Worm (Caenorhabditis elegans) whole organism, early embryonic: ENCODE data around the gene sri-78.
"Not testable (repeated sequence)": the region's sequence is repeated elsewhere in the genome, so short reads cannot be mapped to it uniquely, and the experiment has no call there.

Source experiments
- B0310.2 ChIP-seq: sonication (generic microtip); optimal IDR thresholded peaks from 2 replicates; lab custom pipeline; 2016; ENCODE audit warnings: mild to moderate bottlenecking, missing genetic modification characterization, missing compliant biosample characterization
- F13C5.2 ChIP-seq: sonication (generic microtip); optimal IDR thresholded peaks from 2 replicates; lab custom pipeline; 2017; ENCODE audit warnings: mild to moderate bottlenecking, missing genetic modification characterization, inconsistent platforms, missing compliant biosample characterization
- aly-1 ChIP-seq: sonication (generic microtip); optimal IDR thresholded peaks from 2 replicates; lab custom pipeline; 2016; ENCODE audit warnings: missing genetic modification characterization, missing compliant biosample characterization
- ama-1 ChIP-seq: fragments of 150-350 bp; optimal IDR thresholded peaks from 2 replicates; lab custom pipeline; 2014
- ceh-13 ChIP-seq: fragments of 200-800 bp; sonication (Bioruptor generic); optimal IDR thresholded peaks from 2 replicates; lab custom pipeline; 2018; ENCODE audit warnings: mild to moderate bottlenecking, missing genetic modification characterization, missing compliant biosample characterization
- ceh-36 ChIP-seq: sonication (generic microtip); optimal IDR thresholded peaks from 2 replicates; lab custom pipeline; 2016; ENCODE audit warnings: missing genetic modification characterization, inconsistent platforms, missing compliant biosample characterization
- ets-7 ChIP-seq: sonication (generic microtip); optimal IDR thresholded peaks from 2 replicates; lab custom pipeline; 2016; ENCODE audit warnings: missing genotype, missing genetic modification characterization, missing compliant biosample characterization
- flt-1 ChIP-seq: fragments of 200-800 bp; sonication (Bioruptor generic); IDR thresholded peaks from 2 replicates; pipeline ENCODE4 v1.3.6; 2022; ENCODE audit warnings: missing genetic modification characterization, missing compliant biosample characterization
- hmbx-1 ChIP-seq: sonication (generic microtip); optimal IDR thresholded peaks from 2 replicates; lab custom pipeline; 2016; ENCODE audit warnings: mild to moderate bottlenecking, missing genetic modification characterization, missing compliant biosample characterization
- hmg-4 ChIP-seq: fragments of 200-800 bp; sonication (Bioruptor generic); optimal IDR thresholded peaks from 2 replicates; lab custom pipeline; 2018; ENCODE audit warnings: mild to moderate bottlenecking, missing genetic modification characterization, missing compliant biosample characterization
- hnd-1 ChIP-seq: sonication (generic microtip); optimal IDR thresholded peaks from 2 replicates; lab custom pipeline; 2016; ENCODE audit warnings: missing genetic modification characterization, missing compliant biosample characterization
- pes-1 ChIP-seq: fragments of 200-800 bp; sonication (Bioruptor generic); IDR thresholded peaks from 2 replicates; pipeline ENCODE4 v1.3.6; 2022; ENCODE audit warnings: missing genetic modification reagents, missing genetic modification characterization, missing compliant biosample characterization
- scrt-1 ChIP-seq: fragments of 200-800 bp; sonication (Bioruptor generic); IDR thresholded peaks from 2 replicates; pipeline ENCODE4 v1.3.6; 2022; ENCODE audit warnings: missing genetic modification characterization, missing compliant biosample characterization
- sea-1 ChIP-seq: fragments of 200-800 bp; sonication (Bioruptor generic); conservative IDR thresholded peaks from 2 replicates; pipeline ENCODE4 v1.3.6; 2022; ENCODE audit warnings: missing genetic modification characterization, missing compliant biosample characterization
- tbx-11 ChIP-seq: fragments of 200-800 bp; sonication (Bioruptor generic); IDR thresholded peaks from 2 replicates; pipeline ENCODE4 v1.3.6; 2022; ENCODE audit warnings: missing genetic modification characterization, missing compliant biosample characterization
- tbx-37 ChIP-seq: fragments of 200-800 bp; sonication (Bioruptor generic); conservative IDR thresholded peaks from 2 replicates; pipeline ENCODE4 v1.3.6; 2022; ENCODE audit warnings: missing genetic modification reagents, missing genetic modification characterization, missing compliant biosample characterization
- tra-4 ChIP-seq: sonication (generic microtip); optimal IDR thresholded peaks from 2 replicates; lab custom pipeline; 2017; ENCODE audit warnings: missing genetic modification characterization, missing compliant biosample characterization

Gene sri-78

DNA sequence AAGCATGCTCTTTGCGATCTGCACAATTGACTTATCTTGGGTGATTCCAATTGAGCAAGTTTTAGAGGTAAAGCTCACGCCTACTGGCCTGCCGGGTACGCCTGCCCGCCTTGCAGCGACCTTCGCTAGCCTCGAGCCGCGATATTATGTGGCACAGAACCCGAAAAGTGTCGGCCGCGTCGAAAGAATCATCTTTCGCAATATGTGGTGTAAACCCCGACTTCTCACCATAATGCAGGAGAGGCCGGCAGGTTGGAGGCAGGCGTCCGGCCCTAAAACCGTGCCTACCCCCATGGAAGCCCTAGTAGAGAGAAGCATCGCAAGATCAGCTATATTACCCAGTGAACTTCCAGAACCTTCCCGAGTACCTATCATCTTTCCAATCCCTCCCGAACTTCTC lies 890 bp downstream of the sri-78 start:
- TF ChIP-seq scrt-1 (GFP tag; lab: Robert Waterston, UW), result no peak
- no peak for TF ChIP-seq hmg-4
- no peak for TF ChIP-seq ceh-36 (tag; lab: Kevin White, UChicago)
- no peak for TF ChIP-seq ceh-13 (GFP tag; lab: Kevin White, UChicago)
- TF ChIP-seq tbx-11 (GFP tag; lab: Robert Waterston, UW), result no peak
- no peak for TF ChIP-seq aly-1
- no peak for TF ChIP-seq flt-1 (GFP tag; lab: Robert Waterston, UW)
- TF ChIP-seq ets-7 (tag; lab: Kevin White, UChicago), result no peak
- TF ChIP-seq hmbx-1 (tag; lab: Kevin White, UChicago), result no peak

DNA sequence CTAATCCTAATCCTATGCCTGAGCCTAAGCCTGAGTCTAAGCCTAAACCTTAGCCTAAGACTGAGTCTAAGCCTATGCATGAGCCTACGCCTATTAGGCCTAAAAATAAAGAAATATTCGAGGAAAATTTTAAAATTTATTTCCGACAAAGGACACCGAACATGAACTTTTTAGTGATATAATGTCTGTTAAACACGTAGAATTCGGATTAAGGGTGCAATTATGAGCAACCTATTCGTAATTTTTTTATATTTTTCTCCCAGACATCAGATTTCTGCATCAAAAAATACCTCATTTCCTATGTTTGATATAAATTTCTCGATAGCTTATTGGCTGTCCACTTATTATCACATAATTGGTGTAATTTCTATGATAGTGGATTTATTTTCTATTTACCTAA lies 4.1 kb downstream of the sri-78 start, which contains the start of gene Y27F2A.11:
Y27F2A.11 (plus strand) TSS at position 301 of the 400 bp plus-strand sequence.
- TF ChIP-seq flt-1 (GFP tag; lab: Robert Waterston, UW); scrt-1 (GFP tag; lab: Robert Waterston, UW); hnd-1: not testable (repeated sequence)

DNA sequence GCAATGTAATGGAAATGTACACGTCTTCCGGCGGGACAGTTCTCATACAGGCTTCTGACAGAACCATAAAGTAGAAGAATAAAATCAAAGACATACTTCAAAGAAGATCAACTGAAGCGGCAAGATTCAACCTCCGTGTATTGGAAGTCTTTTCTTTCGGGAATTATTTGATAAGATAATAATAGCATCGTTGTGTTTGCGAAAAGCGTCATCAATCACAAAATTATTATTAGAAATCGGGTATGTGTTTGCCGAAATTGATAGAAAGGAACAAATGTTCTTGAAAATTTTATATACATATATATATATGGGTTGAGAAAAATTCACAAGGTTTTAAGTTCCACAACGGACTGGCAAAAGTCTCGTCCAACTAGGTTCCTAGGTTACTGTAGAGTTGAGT lies 6.6 kb downstream of the sri-78 start, which contains the start of gene Y27F2A.9:
Y27F2A.9 (minus strand) TSS at position 101 of the 400 bp plus-strand sequence.
- TF ChIP-seq hnd-1; F13C5.2; hmbx-1 (tag; lab: Kevin White, UChicago): not testable (repeated sequence)

- TF ChIP-seq tra-4, result no peak
- TF ChIP-seq ceh-13 (GFP tag; lab: Kevin White, UChicago), result no peak
- TF ChIP-seq pes-1 (GFP tag; lab: Robert Waterston, UW), result no peak
- no peak for TF ChIP-seq tbx-11 (GFP tag; lab: Robert Waterston, UW)
- no peak for TF ChIP-seq F13C5.2
- no peak for TF ChIP-seq hmbx-1 (tag; lab: Kevin White, UChicago)
- TF ChIP-seq sea-1 (GFP tag; lab: Robert Waterston, UW), result no peak
- TF ChIP-seq hnd-1, result no peak
These were observed 10.8 kb downstream of the sri-78 start for ce11 chrII:3195739-3196138.

DNA sequence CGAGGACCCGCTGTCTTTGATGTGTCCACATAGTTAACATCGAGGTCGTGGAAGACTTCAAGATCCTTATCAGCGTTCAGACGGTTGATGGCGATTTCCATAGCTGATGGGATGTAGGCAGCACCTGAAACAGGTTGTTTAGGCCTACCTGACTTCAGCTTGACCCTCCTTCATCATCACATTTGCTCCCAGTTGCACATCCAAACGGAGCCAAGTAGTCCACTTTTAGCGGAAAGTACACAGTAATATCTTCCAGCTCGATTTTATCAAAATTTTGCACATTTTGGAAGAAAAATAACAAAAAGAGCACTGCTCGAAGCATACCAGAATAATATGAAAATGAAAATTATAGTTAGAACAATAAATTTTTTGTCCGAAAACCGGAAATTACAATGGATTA lies 12.0 kb downstream of the sri-78 start, which contains the start of gene gcy-15:
gcy-15 (minus strand) TSS at position 101 of the 400 bp plus-strand sequence.
- no peak for TF ChIP-seq hnd-1
- no peak for TF ChIP-seq F13C5.2
- no peak for TF ChIP-seq tbx-37
- TF ChIP-seq ama-1 (lab: Kevin White, UChicago), result no peak
- TF ChIP-seq scrt-1 (GFP tag; lab: Robert Waterston, UW), result no peak
- no peak for TF ChIP-seq ceh-36 (tag; lab: Kevin White, UChicago)
- no peak for TF ChIP-seq tbx-11 (GFP tag; lab: Robert Waterston, UW)
- no peak for TF ChIP-seq pes-1 (GFP tag; lab: Robert Waterston, UW)
- TF ChIP-seq aly-1, result no peak
- no peak for TF ChIP-seq tra-4
- TF ChIP-seq hmbx-1 (tag; lab: Kevin White, UChicago), result no peak
- TF ChIP-seq B0310.2 (tag; lab: Kevin White, UChicago), result no peak
- no peak for TF ChIP-seq hmg-4
- TF ChIP-seq sea-1 (GFP tag; lab: Robert Waterston, UW), result no peak
- TF ChIP-seq flt-1 (GFP tag; lab: Robert Waterston, UW), result no peak
- no peak for TF ChIP-seq ceh-13 (GFP tag; lab: Kevin White, UChicago)
- TF ChIP-seq ets-7 (tag; lab: Kevin White, UChicago), result no peak

- TF ChIP-seq F13C5.2 (no peak), ceh-36 (tag; lab: Kevin White, UChicago) (no peak), tbx-11 (GFP tag; lab: Robert Waterston, UW) (no peak), aly-1 (no peak), ceh-13 (GFP tag; lab: Kevin White, UChicago) (no peak), hmbx-1 (tag; lab: Kevin White, UChicago) (no peak), scrt-1 (GFP tag; lab: Robert Waterston, UW) (no peak), pes-1 (GFP tag; lab: Robert Waterston, UW) (no peak), hmg-4 (no peak), hnd-1 (no peak), ets-7 (tag; lab: Kevin White, UChicago) (no peak), tra-4 (no peak), sea-1 (GFP tag; lab: Robert Waterston, UW) (no peak), flt-1 (GFP tag; lab: Robert Waterston, UW) (no peak), tbx-37 (no peak), ama-1 (lab: Kevin White, UChicago) (no peak), B0310.2 (tag; lab: Kevin White, UChicago) (no peak)
These were observed 14.0 kb downstream of the sri-78 start, which contains the start of gene sri-51 for ce11 chrII:3198998-3199397. TSS of gene sri-51 (minus strand) at chrII:3199098.

- TF ChIP-seq B0310.2 (tag; lab: Kevin White, UChicago); hmg-4; pes-1 (GFP tag; lab: Robert Waterston, UW): not testable (repeated sequence)
These were observed 16.3 kb downstream of the sri-78 start, which contains the start of gene sri-48 for ce11 chrII:3201242-3201641. TSS of gene sri-48 (minus strand) at chrII:3201342.

DNA sequence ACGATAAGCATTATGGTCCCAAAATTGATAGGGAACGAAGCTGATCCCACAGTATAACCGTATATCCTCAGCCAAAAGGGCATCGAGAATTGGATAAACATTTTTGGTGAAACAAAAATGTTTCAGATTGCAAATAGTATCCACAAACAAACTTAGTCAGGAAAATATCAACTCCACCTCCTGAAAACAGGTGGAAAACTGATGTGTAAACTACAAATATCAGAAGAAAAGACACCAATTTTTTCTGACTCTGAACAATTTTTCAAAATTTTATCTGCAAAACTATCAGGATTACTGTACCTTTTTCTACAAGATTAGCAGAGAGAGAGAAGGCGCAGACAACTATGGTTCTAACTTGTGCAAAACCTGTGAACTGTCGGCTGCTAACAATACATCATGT lies 17.6 kb downstream of the sri-78 start, which contains the start of gene sri-53:
sri-53 (minus strand) TSS at position 101 of the 400 bp plus-strand sequence.
- no peak for TF ChIP-seq pes-1 (GFP tag; lab: Robert Waterston, UW)

DNA sequence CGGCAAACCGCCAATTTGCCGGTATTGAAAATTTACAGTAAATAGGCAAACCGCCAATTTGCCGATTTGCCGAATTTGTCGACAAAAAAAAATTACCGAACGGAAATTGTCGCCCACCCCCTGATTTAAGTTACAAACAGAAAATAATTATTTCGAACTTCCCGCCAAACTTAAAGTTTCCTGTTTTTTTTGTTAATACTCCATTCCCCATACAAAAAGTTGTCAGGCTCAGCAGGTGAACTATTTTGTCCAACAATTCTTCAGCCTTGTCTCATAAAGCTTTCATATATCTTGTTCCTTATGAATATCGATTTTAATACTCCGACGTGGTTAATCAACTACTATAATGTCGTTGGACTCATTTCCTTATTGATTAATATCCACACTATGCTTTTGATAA lies 18.5 kb downstream of the sri-78 start, which contains the start of gene sri-50:
sri-50 (plus strand) TSS at position 301 of the 400 bp plus-strand sequence.
- TF ChIP-seq B0310.2 (tag; lab: Kevin White, UChicago), result no peak
- TF ChIP-seq F13C5.2, result no peak
- TF ChIP-seq sea-1 (GFP tag; lab: Robert Waterston, UW), result no peak
- TF ChIP-seq hnd-1, result no peak
- no peak for TF ChIP-seq scrt-1 (GFP tag; lab: Robert Waterston, UW)
- TF ChIP-seq tra-4, result no peak
- no peak for TF ChIP-seq hmbx-1 (tag; lab: Kevin White, UChicago)
- no peak for TF ChIP-seq ceh-13 (GFP tag; lab: Kevin White, UChicago)
- TF ChIP-seq pes-1 (GFP tag; lab: Robert Waterston, UW), result no peak
- no peak for TF ChIP-seq ama-1 (lab: Kevin White, UChicago)
- no peak for TF ChIP-seq ets-7 (tag; lab: Kevin White, UChicago)
- TF ChIP-seq tbx-11 (GFP tag; lab: Robert Waterston, UW), result no peak
- no peak for TF ChIP-seq tbx-37
- TF ChIP-seq aly-1, result no peak
- no peak for TF ChIP-seq hmg-4
- TF ChIP-seq ceh-36 (tag; lab: Kevin White, UChicago), result no peak
